Worm (Caenorhabditis elegans): Measurements from ENCODE around the gene K11H3.3.

K11H3.3 gene

ce11 chrIII:9867352-9867751 lies 15.7 kb downstream of the K11H3.3 start:
- TF ChIP-seq ham-2 (GFP tag; optimal IDR thresholded peaks at IDR 0.05) = no peak
- no peak for TF ChIP-seq nhr-237 (tag; optimal IDR thresholded peaks at IDR 0.05)
- TF ChIP-seq lin-32 (GFP tag; optimal IDR thresholded peaks at IDR 0.05) = no peak
- peak; percentile 94 for TF ChIP-seq ces-1 (GFP tag; optimal IDR thresholded peaks at IDR 0.05)

DNA sequence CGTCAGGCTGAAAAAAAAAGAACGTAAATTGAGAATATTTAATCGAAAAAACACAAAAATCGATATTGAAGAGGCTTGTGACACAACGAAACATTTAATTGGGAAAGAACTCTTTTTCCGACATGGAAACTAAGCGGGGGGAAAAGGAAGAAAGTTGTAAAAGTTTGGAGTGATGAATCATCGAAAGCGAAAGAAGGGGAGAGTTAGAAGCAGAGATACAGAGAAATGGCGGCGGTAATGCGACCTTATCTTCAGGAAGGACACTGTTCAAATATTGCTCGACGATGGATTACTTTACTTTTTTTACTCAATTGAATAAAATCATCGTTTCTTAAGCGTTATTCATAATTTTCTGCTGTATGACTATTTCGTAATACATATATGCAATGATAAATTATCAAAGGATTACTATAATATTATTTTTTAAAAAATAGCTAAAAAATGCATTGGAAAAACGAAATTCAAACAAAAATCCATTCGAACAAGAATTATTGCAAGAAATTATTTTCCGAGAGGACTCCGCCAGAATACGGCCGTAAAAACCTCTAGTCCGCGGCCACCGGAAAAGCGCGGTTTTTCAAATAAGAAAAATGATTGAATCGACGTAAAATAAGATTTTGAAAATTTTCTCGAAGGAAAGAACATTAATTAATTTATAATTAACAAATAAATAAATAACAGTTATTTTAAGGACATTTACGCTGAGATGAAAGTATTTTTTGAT lies 16.3 kb downstream of the K11H3.3 start, which contains the start of gene dhhc-4:
dhhc-4 (minus strand) TSS at position 13 of the 724 bp plus-strand sequence.
- TF ChIP-seq elt-1 (tag; optimal IDR thresholded peaks at IDR 0.05; ENCODE audit: borderline replicate concordance, insufficient read depth) (no peak), unc-120 (tag; optimal IDR thresholded peaks at IDR 0.05; ENCODE audit: poor library complexity, severe bottlenecking) (no peak), sptf-1 (tag; optimal IDR thresholded peaks at IDR 0.05) (peak; percentile 25), lsy-2 (tag; optimal IDR thresholded peaks at IDR 0.05) (peak; percentile 48), drap-1 (GFP tag; optimal IDR thresholded peaks at IDR 0.05) (no peak), ces-1 (GFP tag; optimal IDR thresholded peaks at IDR 0.05) (no peak), ham-2 (GFP tag; optimal IDR thresholded peaks at IDR 0.05) (no peak), ceh-83 (GFP tag; optimal IDR thresholded peaks at IDR 0.05) (peak; percentile 9), M03D4.4 (tag; optimal IDR thresholded peaks at IDR 0.05) (no peak), mep-1 (tag; optimal IDR thresholded peaks at IDR 0.05) (peak; percentile 52), ceh-39 (tag; optimal IDR thresholded peaks at IDR 0.05) (no peak), snpc-4 (tag; optimal IDR thresholded peaks at IDR 0.05) (no peak), nhr-237 (tag; optimal IDR thresholded peaks at IDR 0.05) (no peak), cnd-1 (tag; optimal IDR thresholded peaks at IDR 0.05) (no peak), nhr-28 (tag; optimal IDR thresholded peaks at IDR 0.05) (no peak), mls-2 (tag; optimal IDR thresholded peaks at IDR 0.05) (no peak), hlh-1 (tag; optimal IDR thresholded peaks at IDR 0.05) (no peak), ceh-43 (GFP tag; optimal IDR thresholded peaks at IDR 0.05) (no peak), unc-62 (GFP tag; optimal IDR thresholded peaks at IDR 0.05) (no peak), zip-8 (tag; optimal IDR thresholded peaks at IDR 0.05) (no peak), mab-5 (tag; optimal IDR thresholded peaks at IDR 0.05) (peak; percentile 26), lin-13 (tag; optimal IDR thresholded peaks at IDR 0.05) (peak; percentile 6), nhr-76 (tag; optimal IDR thresholded peaks at IDR 0.05) (no peak)

DNA sequence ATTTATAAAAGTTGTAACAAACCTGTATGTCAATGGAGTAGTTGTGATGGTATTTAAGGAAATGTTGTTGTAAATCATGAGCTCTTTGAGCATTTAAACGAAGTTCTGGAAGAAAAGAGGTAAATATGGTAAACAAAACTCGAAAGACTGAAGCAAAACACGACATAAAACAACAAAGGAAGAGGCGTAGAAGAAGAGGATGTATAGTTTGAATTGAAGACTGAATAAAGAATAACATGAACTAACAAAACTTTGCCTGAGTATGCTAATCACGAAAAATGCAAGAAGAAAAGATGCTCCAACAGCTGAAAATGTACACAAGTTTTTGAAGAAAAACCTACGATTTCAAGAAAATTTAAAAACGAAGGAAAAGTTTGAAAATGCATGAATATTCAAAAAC lies 19.4 kb downstream of the K11H3.3 start, which contains the start of gene ZK757.1:
ZK757.1 (minus strand) TSS at position 101 of the 400 bp plus-strand sequence.
- TF ChIP-seq nhr-76 (tag; optimal IDR thresholded peaks at IDR 0.05) (no peak), unc-39 (tag; optimal IDR thresholded peaks at IDR 0.05) (no peak), elt-3 (tag; optimal IDR thresholded peaks at IDR 0.05) (no peak), lsy-2 (tag; optimal IDR thresholded peaks at IDR 0.05) (no peak), flh-1 (GFP tag; optimal IDR thresholded peaks at IDR 0.05) (no peak), zip-8 (tag; optimal IDR thresholded peaks at IDR 0.05) (no peak), ceh-43 (GFP tag; optimal IDR thresholded peaks at IDR 0.05) (no peak), lin-32 (GFP tag; optimal IDR thresholded peaks at IDR 0.05) (no peak), sptf-1 (tag; optimal IDR thresholded peaks at IDR 0.05) (no peak), ces-1 (GFP tag; optimal IDR thresholded peaks at IDR 0.05) (no peak), tbx-8 (GFP tag; optimal IDR thresholded peaks at IDR 0.05) (no peak), pha-4 (tag; optimal IDR thresholded peaks at IDR 0.05) (no peak), mep-1 (tag; optimal IDR thresholded peaks at IDR 0.05) (no peak)

DNA sequence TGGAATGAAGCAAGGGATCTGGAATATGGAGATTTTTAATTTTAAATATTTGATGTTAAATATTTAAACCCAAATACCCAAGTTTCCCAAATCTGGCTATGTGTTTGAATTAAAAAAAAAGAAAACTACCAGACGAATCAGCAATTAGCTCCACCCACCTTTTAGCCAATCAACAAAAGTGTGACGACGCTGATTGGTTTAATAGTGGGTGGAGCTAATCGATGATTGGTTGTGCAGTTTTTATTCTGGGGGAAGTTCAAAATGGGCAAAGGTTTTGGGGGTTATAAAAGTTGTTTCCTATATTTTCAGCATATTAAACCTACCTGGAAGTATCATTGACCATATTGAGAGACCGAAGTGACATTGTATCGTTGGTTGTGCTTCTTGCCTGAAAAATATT lies 22.9 kb downstream of the K11H3.3 start:
- TF ChIP-seq ztf-11 (tag; optimal IDR thresholded peaks at IDR 0.05) (no peak), lin-13 (tag; optimal IDR thresholded peaks at IDR 0.05) (no peak), ceh-43 (GFP tag; optimal IDR thresholded peaks at IDR 0.05) (no peak), pha-4 (tag; optimal IDR thresholded peaks at IDR 0.05) (no peak), ceh-39 (tag; optimal IDR thresholded peaks at IDR 0.05) (no peak), sem-2 (GFP tag; optimal IDR thresholded peaks at IDR 0.05) (no peak)

DNA sequence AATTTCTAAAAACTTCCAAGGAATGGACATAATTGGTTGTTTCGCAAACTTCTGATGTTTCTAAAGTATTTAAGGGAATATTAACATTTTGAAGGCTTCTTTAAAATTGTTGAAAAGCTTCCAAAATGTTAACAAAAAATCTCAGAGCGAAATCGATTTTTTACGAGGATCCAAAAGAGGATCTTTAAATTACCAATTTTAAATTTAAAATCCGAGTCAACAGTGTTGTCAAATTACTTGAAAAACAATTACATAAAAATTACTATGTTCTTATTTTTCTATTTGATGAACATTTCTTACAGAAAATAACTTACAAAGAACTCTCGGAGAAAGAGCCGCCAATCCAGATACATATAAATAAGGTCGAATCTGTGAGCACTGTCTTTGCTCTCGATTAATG lies 25.3 kb downstream of the K11H3.3 start, which contains the start of gene ZK757.10:
ZK757.10 (plus strand) TSS at position 301 of the 400 bp plus-strand sequence.
- TF ChIP-seq ceh-83 (GFP tag; optimal IDR thresholded peaks at IDR 0.05) (no peak), sem-2 (GFP tag; optimal IDR thresholded peaks at IDR 0.05) (no peak), mab-5 (tag; optimal IDR thresholded peaks at IDR 0.05) (no peak), nhr-28 (tag; optimal IDR thresholded peaks at IDR 0.05) (no peak), bed-3 (GFP tag; optimal IDR thresholded peaks at IDR 0.05) (no peak)

Measured in whole organism, mixed stage, embryonic.